1 fruit fly cellular context compared by ENCODE assay signal in the genomic region with DNA sequence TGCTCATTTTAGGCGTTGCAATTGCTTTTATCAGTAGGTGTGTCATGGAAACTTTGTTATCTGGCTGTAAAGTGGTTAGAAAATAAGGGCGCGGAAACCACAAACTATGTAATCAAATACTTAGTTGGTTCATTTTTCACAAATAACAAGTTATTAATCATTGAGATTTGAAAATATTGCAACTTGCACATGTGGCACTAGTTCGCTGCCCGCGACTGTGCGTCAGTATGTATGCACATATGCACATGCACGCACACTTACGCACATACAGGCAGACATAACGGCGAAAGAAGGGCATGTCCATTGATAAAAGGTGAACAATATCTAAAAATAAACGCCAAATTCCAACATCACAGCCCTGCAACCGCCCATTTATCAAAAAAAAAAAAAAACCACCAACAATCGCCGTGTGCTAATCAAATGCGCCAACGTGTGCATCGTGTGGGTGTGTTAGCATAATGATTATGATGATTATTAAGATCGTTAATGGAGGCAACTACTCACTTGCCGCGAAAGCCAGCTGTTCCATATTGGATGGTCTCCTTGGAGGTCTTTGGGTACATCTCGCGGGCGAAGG.
TF ChIP-seq lines count a peak whose summit lies in the region.

No protein-coding gene starts in this region.

TF ChIP-seq in whole organism, embryonic, 481 proteins besides CTCF, POLR2A, EP300 and RAD21 (continued from another document and continues in another):
- TF ChIP-seq CG8944 (GFP tag; optimal IDR thresholded peaks at IDR 0.05; lab: Kevin White, UChicago), result peak; percentile 53
- peak; percentile 60 for TF ChIP-seq CG2712 (tag; optimal IDR thresholded peaks at IDR 0.05; lab: Kevin White, UChicago)
- TF ChIP-seq mam (GFP tag; optimal IDR thresholded peaks at IDR 0.05; lab: Kevin White, UChicago), result peak; percentile 26
- TF ChIP-seq C15 (GFP tag; IDR thresholded peaks at IDR 0.05; lab: Robert Waterston, UW), result no peak
- TF ChIP-seq ERR (GFP tag; optimal IDR thresholded peaks at IDR 0.05; lab: Kevin White, UChicago), result no peak
- TF ChIP-seq CG12104 (GFP tag; optimal IDR thresholded peaks at IDR 0.05; lab: Kevin White, UChicago), result peak; percentile 17
- peak; percentile 14; the same call in 1 of the 3 replicates for TF ChIP-seq CG6175 (GFP tag; IDR thresholded peaks at IDR 0.05; lab: Robert Waterston, UW)
- TF ChIP-seq B-H1 (GFP tag; IDR thresholded peaks at IDR 0.05; lab: Robert Waterston, UW), result peak; percentile 26; the same call in 1 of the 3 replicates
- peak; percentile 8 for TF ChIP-seq trem (tag; optimal IDR thresholded peaks at IDR 0.05; lab: Kevin White, UChicago)
- no peak for TF ChIP-seq Myb (GFP tag; optimal IDR thresholded peaks at IDR 0.05; lab: Kevin White, UChicago)
- TF ChIP-seq exex (tag; optimal IDR thresholded peaks at IDR 0.05; lab: Kevin White, UChicago), result no peak
- TF ChIP-seq CG2202 (tag; optimal IDR thresholded peaks at IDR 0.05; lab: Kevin White, UChicago), result peak; percentile 11
- peak; percentile 42 for TF ChIP-seq CG2875 (GFP tag; optimal IDR thresholded peaks at IDR 0.05; lab: Kevin White, UChicago)
- TF ChIP-seq CG17328 (GFP tag; IDR thresholded peaks at IDR 0.05; lab: Robert Waterston, UW), result peak; percentile 76
- TF ChIP-seq CG12942 (GFP tag; optimal IDR thresholded peaks at IDR 0.05; lab: Kevin White, UChicago), result peak; percentile 9
- TF ChIP-seq CG10462 (GFP tag; optimal IDR thresholded peaks at IDR 0.05; lab: Kevin White, UChicago), result no peak
- TF ChIP-seq CG2120 (GFP tag; optimal IDR thresholded peaks at IDR 0.05; lab: Kevin White, UChicago), result peak; percentile 24
- peak; percentile 19 for TF ChIP-seq caup (GFP tag; optimal IDR thresholded peaks at IDR 0.05; lab: Kevin White, UChicago; ENCODE audit: severe bottlenecking)
- TF ChIP-seq Sin3A (optimal IDR thresholded peaks at IDR 0.05; lab: Kevin White, UChicago), result no peak
- peak; percentile 32 for TF ChIP-seq Mes4 (GFP tag; optimal IDR thresholded peaks at IDR 0.05; lab: Kevin White, UChicago)
- 0 out of 4 replicates have a peak, but pooled peaks have one; percentile 34 for TF ChIP-seq Gug (GFP tag; IDR thresholded peaks at IDR 0.05; lab: Robert Waterston, UW)
- no peak for TF ChIP-seq yki (optimal IDR thresholded peaks at IDR 0.05; lab: Kevin White, UChicago)
- TF ChIP-seq br (optimal IDR thresholded peaks at IDR 0.05; lab: Kevin White, UChicago), result no peak
- peak; percentile 60 for TF ChIP-seq lab (GFP tag; optimal IDR thresholded peaks at IDR 0.05; lab: Kevin White, UChicago)
- TF ChIP-seq CG2678 (tag; optimal IDR thresholded peaks at IDR 0.05; lab: Kevin White, UChicago), result peak; percentile 58
- TF ChIP-seq CG2129 (GFP tag; IDR thresholded peaks at IDR 0.05; lab: Robert Waterston, UW; ENCODE audit: partially characterized antibody), result no peak
- TF ChIP-seq Hmx (GFP tag; optimal IDR thresholded peaks at IDR 0.05; lab: Kevin White, UChicago), result no peak
- peak; percentile 44 for TF ChIP-seq CG15601 (tag; optimal IDR thresholded peaks at IDR 0.05; lab: Kevin White, UChicago)
- TF ChIP-seq Sry-β (GFP tag; optimal IDR thresholded peaks at IDR 0.05; lab: Kevin White, UChicago), result no peak
- TF ChIP-seq sc (optimal IDR thresholded peaks at IDR 0.05; lab: Kevin White, UChicago), result no peak
- peak; percentile 5 for TF ChIP-seq sc (GFP tag; optimal IDR thresholded peaks at IDR 0.05; lab: Kevin White, UChicago)
- TF ChIP-seq CG11456 (GFP tag; IDR thresholded peaks at IDR 0.05; lab: Robert Waterston, UW), result peak; percentile 70; the same call in 2 of the 3 replicates
- 0 out of 3 replicates have a peak, but pooled peaks have one; percentile 14 for TF ChIP-seq CG34224 (GFP tag; IDR thresholded peaks at IDR 0.05; lab: Robert Waterston, UW; ENCODE audit: partially characterized antibody)
- TF ChIP-seq Rfx (GFP tag; IDR thresholded peaks at IDR 0.05; lab: Robert Waterston, UW), result 0 out of 2 replicates have a peak, but pooled peaks have one; percentile 24
- no peak for TF ChIP-seq sob (GFP tag; IDR thresholded peaks at IDR 0.05; lab: Robert Waterston, UW)
- TF ChIP-seq stwl (tag; optimal IDR thresholded peaks at IDR 0.05; lab: Kevin White, UChicago), result no peak
- TF ChIP-seq CG10959 (GFP tag; IDR thresholded peaks at IDR 0.05; lab: Robert Waterston, UW), result no peak
- TF ChIP-seq eve (GFP tag; optimal IDR thresholded peaks at IDR 0.05; lab: Kevin White, UChicago), result no peak
- peak; percentile 5 for TF ChIP-seq CG10654 (GFP tag; optimal IDR thresholded peaks at IDR 0.05; lab: Kevin White, UChicago)
- TF ChIP-seq bigmax (GFP tag; optimal IDR thresholded peaks at IDR 0.05; lab: Kevin White, UChicago), result no peak
- no peak for TF ChIP-seq Sox102F (GFP tag; optimal IDR thresholded peaks at IDR 0.05; lab: Kevin White, UChicago)
- peak; percentile 55 for TF ChIP-seq run (tag; optimal IDR thresholded peaks at IDR 0.05; lab: Kevin White, UChicago)
- peak; percentile 59 for TF ChIP-seq D19A (tag; optimal IDR thresholded peaks at IDR 0.05; lab: Kevin White, UChicago)
- peak; percentile 72 for TF ChIP-seq CG11504 (tag; optimal IDR thresholded peaks at IDR 0.05; lab: Kevin White, UChicago)
- peak; percentile 55 for TF ChIP-seq CG3281 (GFP tag; optimal IDR thresholded peaks at IDR 0.05; lab: Kevin White, UChicago)
- peak; percentile 6; the same call in 1 of the 2 replicates for TF ChIP-seq CG4730 (GFP tag; IDR thresholded peaks at IDR 0.05; lab: Robert Waterston, UW)
- no peak for TF ChIP-seq Dek (tag; optimal IDR thresholded peaks at IDR 0.05; lab: Kevin White, UChicago)
- TF ChIP-seq CG1024 (GFP tag; IDR thresholded peaks at IDR 0.05; lab: Robert Waterston, UW), result peak; percentile 58; the same call in 1 of the 2 replicates
- no peak; the same call in 1 of the 2 replicates for TF ChIP-seq GATAe (GFP tag; conservative IDR thresholded peaks at IDR 0.05; lab: Robert Waterston, UW)
- no peak for TF ChIP-seq HLH54F (GFP tag; optimal IDR thresholded peaks at IDR 0.05; lab: Kevin White, UChicago)
- no peak for TF ChIP-seq CG11560 (tag; IDR thresholded peaks at IDR 0.05; lab: Robert Waterston, UW)
- peak; percentile 7 for TF ChIP-seq CG15696 (tag; optimal IDR thresholded peaks at IDR 0.05; lab: Kevin White, UChicago)
- TF ChIP-seq Dad (GFP tag; optimal IDR thresholded peaks at IDR 0.05; lab: Kevin White, UChicago), result no peak
- TF ChIP-seq CG17802 (tag; optimal IDR thresholded peaks at IDR 0.05; lab: Kevin White, UChicago), result peak; percentile 15
- TF ChIP-seq Hr51 (GFP tag; optimal IDR thresholded peaks at IDR 0.05; lab: Kevin White, UChicago), result peak in 1 of 2 experiments; percentile 60
- TF ChIP-seq H15 (GFP tag; IDR thresholded peaks at IDR 0.05; lab: Robert Waterston, UW), result 0 out of 3 replicates have a peak, but pooled peaks have one; percentile 32
- TF ChIP-seq fd102C (GFP tag; optimal IDR thresholded peaks at IDR 0.05; lab: Kevin White, UChicago), result no peak
- TF ChIP-seq CkIIα-i1 (GFP tag; IDR thresholded peaks at IDR 0.05; lab: Robert Waterston, UW), result no peak
- peak; percentile 20 for TF ChIP-seq slp2 (GFP tag; optimal IDR thresholded peaks at IDR 0.05; lab: Kevin White, UChicago)
- TF ChIP-seq CG14965 (GFP tag; optimal IDR thresholded peaks at IDR 0.05; lab: Kevin White, UChicago; ENCODE audit: borderline replicate concordance), result no peak
- TF ChIP-seq nmo (GFP tag; optimal IDR thresholded peaks at IDR 0.05; lab: Kevin White, UChicago), result peak; percentile 42
- no peak for TF ChIP-seq Neu2 (GFP tag; optimal IDR thresholded peaks at IDR 0.05; lab: Kevin White, UChicago; ENCODE audit: borderline replicate concordance)
- TF ChIP-seq CG9437 (GFP tag; optimal IDR thresholded peaks at IDR 0.05; lab: Kevin White, UChicago), result peak; percentile 18
- no peak for TF ChIP-seq btn (GFP tag; optimal IDR thresholded peaks at IDR 0.05; lab: Kevin White, UChicago)
- 0 out of 3 replicates have a peak, but pooled peaks have one; percentile 29 for TF ChIP-seq CG7357 (GFP tag; IDR thresholded peaks at IDR 0.05; lab: Robert Waterston, UW)
- peak; percentile 18 for TF ChIP-seq CG4820 (GFP tag; optimal IDR thresholded peaks at IDR 0.05; lab: Kevin White, UChicago)
- 0 out of 2 replicates have a peak, but pooled peaks have one; percentile 11 for TF ChIP-seq CG10321 (GFP tag; IDR thresholded peaks at IDR 0.05; lab: Robert Waterston, UW)
- peak; percentile 29; the same call in 1 of the 2 replicates for TF ChIP-seq ap (GFP tag; IDR thresholded peaks at IDR 0.05; lab: Robert Waterston, UW)
- no peak for TF ChIP-seq sima (GFP tag; optimal IDR thresholded peaks at IDR 0.05; lab: Kevin White, UChicago)
- TF ChIP-seq MBD-R2 (GFP tag; IDR thresholded peaks at IDR 0.05; lab: Robert Waterston, UW), result no peak
- TF ChIP-seq CG14710 (tag; optimal IDR thresholded peaks at IDR 0.05; lab: Kevin White, UChicago), result peak; percentile 23
- peak; percentile 23 for TF ChIP-seq CG3407 (GFP tag; optimal IDR thresholded peaks at IDR 0.05; lab: Kevin White, UChicago)
- TF ChIP-seq tna (GFP tag; IDR thresholded peaks at IDR 0.05; lab: Robert Waterston, UW; ENCODE audit: partially characterized antibody), result no peak
- no peak for TF ChIP-seq CG8290 (GFP tag; optimal IDR thresholded peaks at IDR 0.05; lab: Kevin White, UChicago)
- no peak for TF ChIP-seq CG8290 (tag; optimal IDR thresholded peaks at IDR 0.05; lab: Kevin White, UChicago)
- no peak for TF ChIP-seq kah (GFP tag; optimal IDR thresholded peaks at IDR 0.05; lab: Kevin White, UChicago)
- TF ChIP-seq CG15011 (GFP tag; optimal IDR thresholded peaks at IDR 0.05; lab: Kevin White, UChicago), result no peak
- peak; percentile 63 for TF ChIP-seq ara (GFP tag; IDR thresholded peaks at IDR 0.05; lab: Robert Waterston, UW)
- no peak for TF ChIP-seq Kr (GFP tag; optimal IDR thresholded peaks at IDR 0.05; lab: Kevin White, UChicago)
- no peak for TF ChIP-seq CG3995 (GFP tag; optimal IDR thresholded peaks at IDR 0.05; lab: Kevin White, UChicago)
- TF ChIP-seq Lhr (GFP tag; optimal IDR thresholded peaks at IDR 0.05; lab: Kevin White, UChicago), result no peak
- TF ChIP-seq Xbp1 (GFP tag; optimal IDR thresholded peaks at IDR 0.05; lab: Kevin White, UChicago), result peak; percentile 54
- TF ChIP-seq Usf (GFP tag; optimal IDR thresholded peaks at IDR 0.05; lab: Kevin White, UChicago), result no peak
- TF ChIP-seq Taf1 (GFP tag; IDR thresholded peaks at IDR 0.05; lab: Robert Waterston, UW), result 0 out of 2 replicates have a peak, but pooled peaks have one; percentile 7
- TF ChIP-seq chm (GFP tag; IDR thresholded peaks at IDR 0.05; lab: Robert Waterston, UW), result peak; percentile 54; the same call in 1 of the 2 replicates
- TF ChIP-seq pan (optimal IDR thresholded peaks at IDR 0.05; lab: Kevin White, UChicago), result no peak
- TF ChIP-seq pan (GFP tag; optimal IDR thresholded peaks at IDR 0.05 in 1 of 2, IDR thresholded peaks at IDR 0.05 in 1 of 2), result peak in 1 of 2 experiments; percentile 60
- TF ChIP-seq dysf (GFP tag; IDR thresholded peaks at IDR 0.05; lab: Robert Waterston, UW), result peak; percentile 40; the same call in 1 of the 3 replicates
- peak; percentile 77 for TF ChIP-seq Awh (GFP tag; IDR thresholded peaks at IDR 0.05; lab: Robert Waterston, UW)
- TF ChIP-seq Atf3 (GFP tag; optimal IDR thresholded peaks at IDR 0.05; lab: Kevin White, UChicago), result no peak
- no peak for TF ChIP-seq dm (GFP tag; optimal IDR thresholded peaks at IDR 0.05; lab: Kevin White, UChicago)
- TF ChIP-seq CG13775 (GFP tag; optimal IDR thresholded peaks at IDR 0.05; lab: Kevin White, UChicago), result peak; percentile 15
- no peak for TF ChIP-seq pfk (GFP tag; optimal IDR thresholded peaks at IDR 0.05; lab: Kevin White, UChicago)
- no peak for TF ChIP-seq CG3163 (GFP tag; optimal IDR thresholded peaks at IDR 0.05; lab: Kevin White, UChicago)
- no peak for TF ChIP-seq CG12155 (GFP tag; optimal IDR thresholded peaks at IDR 0.05; lab: Kevin White, UChicago)
- no peak for TF ChIP-seq CG17568 (GFP tag; optimal IDR thresholded peaks at IDR 0.05; lab: Kevin White, UChicago)
- TF ChIP-seq CG33213 (GFP tag; optimal IDR thresholded peaks at IDR 0.05; lab: Kevin White, UChicago), result no peak
- no peak for TF ChIP-seq psq (GFP tag; optimal IDR thresholded peaks at IDR 0.05; lab: Kevin White, UChicago)
- peak; percentile 16 for TF ChIP-seq Dip3 (GFP tag; optimal IDR thresholded peaks at IDR 0.05; lab: Kevin White, UChicago)
- TF ChIP-seq gsb (GFP tag; IDR thresholded peaks at IDR 0.05; lab: Robert Waterston, UW), result no peak
- no peak for TF ChIP-seq CHES-1-like (GFP tag; optimal IDR thresholded peaks at IDR 0.05; lab: Kevin White, UChicago)
- no peak for TF ChIP-seq zf30C (GFP tag; optimal IDR thresholded peaks at IDR 0.05; lab: Kevin White, UChicago)
- peak; percentile 46 for TF ChIP-seq CG6689 (GFP tag; IDR thresholded peaks at IDR 0.05; lab: Robert Waterston, UW)
- TF ChIP-seq BEAF-32 (GFP tag; optimal IDR thresholded peaks at IDR 0.05; lab: Kevin White, UChicago), result no peak
- TF ChIP-seq mirr (GFP tag; optimal IDR thresholded peaks at IDR 0.05; lab: Kevin White, UChicago), result no peak
- TF ChIP-seq zfh1 (GFP tag; IDR thresholded peaks at IDR 0.05; lab: Robert Waterston, UW), result peak; percentile 68
- TF ChIP-seq CG17912 (GFP tag; optimal IDR thresholded peaks at IDR 0.05; lab: Kevin White, UChicago), result no peak
- TF ChIP-seq CG30431 (GFP tag; optimal IDR thresholded peaks at IDR 0.05; lab: Kevin White, UChicago), result no peak
- TF ChIP-seq CG13894 (tag; optimal IDR thresholded peaks at IDR 0.05; lab: Kevin White, UChicago), result no peak
- no peak for TF ChIP-seq Abd-B (GFP tag; optimal IDR thresholded peaks at IDR 0.05; lab: Kevin White, UChicago)
- TF ChIP-seq CG12236 (GFP tag; optimal IDR thresholded peaks at IDR 0.05; lab: Kevin White, UChicago), result no peak
- TF ChIP-seq sqz (GFP tag; optimal IDR thresholded peaks at IDR 0.05; lab: Kevin White, UChicago), result peak; percentile 55
- peak; percentile 54 for TF ChIP-seq CG10366 (GFP tag; IDR thresholded peaks at IDR 0.05; lab: Robert Waterston, UW)
- peak; percentile 12 for TF ChIP-seq Nf-YB (GFP tag; optimal IDR thresholded peaks at IDR 0.05; lab: Kevin White, UChicago)
- no peak for TF ChIP-seq seq (GFP tag; IDR thresholded peaks at IDR 0.05; lab: Robert Waterston, UW)
- TF ChIP-seq sens-2 (GFP tag; IDR thresholded peaks at IDR 0.05; lab: Robert Waterston, UW), result 0 out of 2 replicates have a peak, but pooled peaks have one; percentile 19
- TF ChIP-seq CG33557 (GFP tag; optimal IDR thresholded peaks at IDR 0.05; lab: Kevin White, UChicago), result peak; percentile 14
- TF ChIP-seq bbx (GFP tag; IDR thresholded peaks at IDR 0.05; lab: Robert Waterston, UW; ENCODE audit: partially characterized antibody), result no peak
- TF ChIP-seq eyg (GFP tag; optimal IDR thresholded peaks at IDR 0.05; lab: Kevin White, UChicago), result peak; percentile 12
- peak; percentile 27 for TF ChIP-seq CG5245 (GFP tag; optimal IDR thresholded peaks at IDR 0.05; lab: Kevin White, UChicago)
- peak; percentile 71 for TF ChIP-seq Xrp1 (GFP tag; IDR thresholded peaks at IDR 0.05; lab: Robert Waterston, UW)
- peak; percentile 25 for TF ChIP-seq bcd (GFP tag; optimal IDR thresholded peaks at IDR 0.05; lab: Kevin White, UChicago)
- TF ChIP-seq crc (GFP tag; optimal IDR thresholded peaks at IDR 0.05; lab: Kevin White, UChicago), result no peak
